Worm (Caenorhabditis elegans) whole organism, L2 larva: ENCODE measurements around the gene C18A3.7.
A peak's percentile ranks its signal among the peaks of the same experiment; 100 is the strongest.

Source experiments
- C34F6.9 ChIP-seq: fragments of 150-350 bp; optimal IDR thresholded peaks from 2 replicates; lab custom pipeline; 2014; ENCODE audit warnings: missing biosample characterization, missing genetic modification characterization
- F13H6.1 ChIP-seq: sonication (generic microtip); optimal IDR thresholded peaks from 2 replicates; lab custom pipeline; 2016; ENCODE audit warnings: missing genetic modification characterization, missing compliant biosample characterization
- Y55F3AM.14 ChIP-seq: fragments of 200-800 bp; sonication (Bioruptor generic); optimal IDR thresholded peaks from 2 replicates; lab custom pipeline; 2018; ENCODE audit warnings: mild to moderate bottlenecking, missing genetic modification characterization, missing compliant biosample characterization
- ZK546.5 ChIP-seq: sonication (generic microtip); optimal IDR thresholded peaks from 2 replicates; lab custom pipeline; 2017; ENCODE audit warnings: missing biosample characterization, missing genetic modification characterization
- alr-1 ChIP-seq: fragments of 150-350 bp; optimal IDR thresholded peaks from 2 replicates; lab custom pipeline; 2014; ENCODE audit warnings: missing biosample characterization, missing genetic modification characterization
- aly-2 ChIP-seq: fragments of 150-350 bp; optimal IDR thresholded peaks from 2 replicates; lab custom pipeline; 2014; ENCODE audit warnings: missing biosample characterization, missing genetic modification characterization
- ama-1 ChIP-seq: fragments of 150-350 bp; optimal IDR thresholded peaks from 2 replicates; lab custom pipeline; 2018; ENCODE audit warnings: inconsistent platforms
- ceh-82 ChIP-seq: fragments of 150-350 bp; optimal IDR thresholded peaks from 2 replicates; lab custom pipeline; 2014; ENCODE audit warnings: missing biosample characterization, missing genetic modification characterization
- dmd-4 ChIP-seq: sonication (generic microtip); optimal IDR thresholded peaks from 2 replicates; lab custom pipeline; 2017; ENCODE audit warnings: missing biosample characterization, missing genetic modification characterization
- egl-27 ChIP-seq: sonication (generic microtip); optimal IDR thresholded peaks from 3 replicates; lab custom pipeline; 2017; ENCODE audit warnings: missing biosample characterization, missing genetic modification reagents, missing genetic modification characterization
- elt-1 ChIP-seq: fragments of 150-350 bp; optimal IDR thresholded peaks from 2 replicates; lab custom pipeline; 2014; ENCODE audit warnings: missing biosample characterization, missing genetic modification characterization
- fos-1 ChIP-seq: fragments of 150-350 bp; optimal IDR thresholded peaks from 2 replicates; lab custom pipeline; 2014; ENCODE audit warnings: missing biosample characterization, missing genetic modification characterization
- gmeb-1 ChIP-seq: fragments of 150-350 bp; optimal IDR thresholded peaks from 2 replicates; lab custom pipeline; 2014; ENCODE audit warnings: missing biosample characterization, missing genetic modification characterization
- lin-11 ChIP-seq: fragments of 150-350 bp; sonication (generic microtip); optimal IDR thresholded peaks from 2 replicates; lab custom pipeline; 2014; ENCODE audit warnings: missing biosample characterization, missing genetic modification characterization, inconsistent platforms, mixed read lengths
- lin-39 ChIP-seq: fragments of 150-350 bp; optimal IDR thresholded peaks from 2 replicates; lab custom pipeline; 2014; ENCODE audit warnings: missing biosample characterization, missing genetic modification reagents, missing genetic modification characterization
- lsy-2 ChIP-seq, 2 experiments: fragments of 150-350 bp in 1 of 2; sonication (generic microtip) in 1 of 2; optimal IDR thresholded peaks; 2 replicates each; lab custom pipeline; 2014 to 2017; ENCODE audit warnings: missing biosample characterization in 2 of 2, missing genetic modification characterization in 2 of 2
- mab-5 ChIP-seq: fragments of 150-350 bp; optimal IDR thresholded peaks from 2 replicates; lab custom pipeline; 2014; ENCODE audit warnings: missing biosample characterization, missing genetic modification characterization
- mbf-1 ChIP-seq: sonication (generic microtip); optimal IDR thresholded peaks from 2 replicates; lab custom pipeline; 2017; ENCODE audit warnings: missing biosample characterization, missing genetic modification characterization
- nhr-10 ChIP-seq: sonication (generic microtip); optimal IDR thresholded peaks from 2 replicates; lab custom pipeline; 2017; ENCODE audit warnings: missing biosample characterization, missing genetic modification characterization
- nhr-129 ChIP-seq: fragments of 150-350 bp; optimal IDR thresholded peaks from 2 replicates; lab custom pipeline; 2014; ENCODE audit warnings: missing biosample characterization, missing genetic modification characterization
- nhr-21 ChIP-seq: fragments of 150-350 bp; optimal IDR thresholded peaks from 2 replicates; lab custom pipeline; 2014; ENCODE audit warnings: missing biosample characterization, missing genetic modification characterization
- nhr-237 ChIP-seq: fragments of 150-350 bp; optimal IDR thresholded peaks from 2 replicates; lab custom pipeline; 2014; ENCODE audit warnings: missing biosample characterization, missing genetic modification characterization
- nhr-25 ChIP-seq: fragments of 150-350 bp; sonication (generic microtip); optimal IDR thresholded peaks from 3 replicates; lab custom pipeline; 2014; ENCODE audit warnings: missing biosample characterization, missing genetic modification characterization
- nhr-6 ChIP-seq: fragments of 150-350 bp; optimal IDR thresholded peaks from 2 replicates; lab custom pipeline; 2014; ENCODE audit warnings: missing biosample characterization, missing genetic modification characterization
- nhr-77 ChIP-seq: fragments of 150-350 bp; optimal IDR thresholded peaks from 2 replicates; lab custom pipeline; 2014; ENCODE audit warnings: missing biosample characterization, missing genetic modification characterization
- peb-1 ChIP-seq: fragments of 150-350 bp; optimal IDR thresholded peaks from 2 replicates; lab custom pipeline; 2014; ENCODE audit warnings: missing biosample characterization, missing genetic modification characterization
- sem-4 ChIP-seq: fragments of 150-350 bp; optimal IDR thresholded peaks from 2 replicates; lab custom pipeline; 2014; ENCODE audit warnings: missing biosample characterization, missing genetic modification reagents, missing genetic modification characterization
- skn-1 ChIP-seq: sonication (generic microtip); optimal IDR thresholded peaks from 2 replicates; lab custom pipeline; 2017; ENCODE audit warnings: missing biosample characterization, missing genetic modification characterization
- sma-3 ChIP-seq: sonication (generic microtip); optimal IDR thresholded peaks from 2 replicates; lab custom pipeline; 2016; ENCODE audit warnings: missing genetic modification reagents, missing genetic modification characterization, missing compliant biosample characterization
- sma-9 ChIP-seq, 2 experiments: fragments of 150-350 bp in 1 of 2; sonication (generic microtip) in 1 of 2; optimal IDR thresholded peaks; 2 replicates each; lab custom pipeline; 2014 to 2016; ENCODE audit warnings: missing genetic modification characterization in 2 of 2, mild to moderate bottlenecking in 1 of 2, missing biosample characterization in 1 of 2, missing compliant biosample characterization in 1 of 2, missing genetic modification reagents in 1 of 2, moderate library complexity in 1 of 2
- snpc-4 ChIP-seq: fragments of 150-350 bp; optimal IDR thresholded peaks from 2 replicates; lab custom pipeline; 2014; ENCODE audit warnings: missing biosample characterization, missing genetic modification characterization
- unc-39 ChIP-seq: fragments of 150-350 bp; optimal IDR thresholded peaks from 2 replicates; lab custom pipeline; 2014; ENCODE audit warnings: missing biosample characterization, missing genetic modification characterization
- unc-55 ChIP-seq: fragments of 150-350 bp; sonication (generic microtip); optimal IDR thresholded peaks from 3 replicates; lab custom pipeline; 2014; ENCODE audit warnings: missing biosample characterization, missing genetic modification reagents, missing genetic modification characterization
- unc-62 ChIP-seq: fragments of 150-350 bp; optimal IDR thresholded peaks from 2 replicates; lab custom pipeline; 2014; ENCODE audit warnings: missing biosample characterization, missing genetic modification reagents, missing genetic modification characterization
- zag-1 ChIP-seq: fragments of 150-350 bp; optimal IDR thresholded peaks from 2 replicates; lab custom pipeline; 2014; ENCODE audit warnings: missing biosample characterization, missing genetic modification characterization
- ztf-1 ChIP-seq: fragments of 200-800 bp; sonication (Bioruptor generic); conservative IDR thresholded peaks from 2 replicates; pipeline ENCODE4 v1.3.6; 2022; ENCODE audit warnings: missing genetic modification characterization, missing compliant biosample characterization
- ztf-11 ChIP-seq: sonication (generic microtip); optimal IDR thresholded peaks from 2 replicates; lab custom pipeline; 2017; ENCODE audit warnings: missing biosample characterization, missing genetic modification characterization
- ztf-4 ChIP-seq: fragments of 150-350 bp; optimal IDR thresholded peaks from 2 replicates; lab custom pipeline; 2014; ENCODE audit warnings: missing biosample characterization, missing genetic modification characterization

The C18A3.7 gene

DNA sequence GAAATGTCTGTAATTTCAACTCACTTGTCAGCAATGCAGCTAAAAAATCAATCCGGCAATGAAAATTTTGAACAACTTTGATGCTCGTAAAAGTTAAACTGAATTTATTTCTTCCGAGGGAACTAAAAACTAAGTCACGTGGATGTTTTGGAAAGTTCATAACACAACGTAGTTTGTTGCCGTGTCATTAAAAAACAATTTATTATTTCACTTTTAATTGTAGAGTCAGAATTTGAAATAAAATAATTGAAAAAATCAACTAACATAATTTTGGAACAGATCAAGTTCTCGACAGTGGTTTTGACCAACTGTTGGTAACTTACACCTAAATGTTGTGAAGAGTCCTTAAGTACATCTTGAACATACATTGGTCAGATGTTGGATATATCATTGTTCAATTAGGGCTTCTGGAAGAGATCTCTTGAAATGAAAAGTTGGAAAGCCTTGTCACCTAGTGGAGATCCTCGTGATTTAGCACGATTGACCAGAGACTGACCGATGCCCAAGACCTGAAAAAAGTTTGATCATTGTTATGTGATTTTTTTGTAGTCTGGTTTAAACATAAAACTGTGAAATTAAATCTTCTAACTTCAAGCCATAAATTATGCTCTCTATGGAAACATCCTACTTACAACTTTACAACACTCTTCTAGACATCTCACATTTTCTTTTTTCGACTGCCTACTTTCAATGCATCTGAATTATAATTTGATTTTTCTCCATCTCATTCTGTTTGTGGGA, at the start of gene C18A3.7, which contains the start of gene C18A3.11:
TSS of gene C18A3.7 (minus strand) at position 101 of the 741 bp plus-strand sequence.
TSS of gene C18A3.11 (plus strand) at position 691 of the 741 bp plus-strand sequence.
- TF ChIP-seq ztf-11 (no peak), sem-4 (tag; lab: Kevin White, UChicago) (no peak), gmeb-1 (no peak), Y55F3AM.14 (GFP tag; lab: Kevin White, UChicago) (no peak), alr-1 (tag; lab: Kevin White, UChicago) (no peak), nhr-25 (tag; lab: Kevin White, UChicago) (no peak), nhr-77 (tag; lab: Kevin White, UChicago) (no peak), nhr-21 (tag; lab: Kevin White, UChicago) (no peak), unc-62 (no peak), nhr-237 (no peak), snpc-4 (no peak)

- TF ChIP-seq sma-3: no peak
- no peak for TF ChIP-seq nhr-21 (tag; lab: Kevin White, UChicago)
- no peak for TF ChIP-seq unc-62
- TF ChIP-seq ztf-1 (GFP tag; lab: Robert Waterston, UW): no peak
- no peak for TF ChIP-seq ceh-82 (tag; lab: Kevin White, UChicago)
- peak in 1 of 2 experiments; percentile 50 for TF ChIP-seq lsy-2 (tag; optimal IDR thresholded peaks at IDR 0.05; lab: Kevin White, UChicago)
- no peak for TF ChIP-seq elt-1 (tag; lab: Kevin White, UChicago)
- peak; percentile 57 for TF ChIP-seq C34F6.9 (tag; lab: Kevin White, UChicago)
- no peak for TF ChIP-seq ZK546.5 (tag; lab: Kevin White, UChicago)
- no peak for TF ChIP-seq nhr-10 (tag; lab: Kevin White, UChicago)
- TF ChIP-seq alr-1 (tag; lab: Kevin White, UChicago): no peak
- TF ChIP-seq F13H6.1 (tag; lab: Kevin White, UChicago): peak; percentile 48
- TF ChIP-seq sem-4 (tag; lab: Kevin White, UChicago): no peak
- TF ChIP-seq sma-9 (GFP tag; optimal IDR thresholded peaks at IDR 0.05; lab: Kevin White, UChicago): peak; percentile 31
- TF ChIP-seq sma-9 (tag; optimal IDR thresholded peaks at IDR 0.05; lab: Kevin White, UChicago): no peak
- no peak for TF ChIP-seq unc-39 (tag; lab: Kevin White, UChicago)
- no peak for TF ChIP-seq aly-2 (tag; lab: Kevin White, UChicago)
- TF ChIP-seq fos-1 (tag; lab: Kevin White, UChicago): peak; percentile 1
- TF ChIP-seq Y55F3AM.14 (GFP tag; lab: Kevin White, UChicago): no peak
- no peak for TF ChIP-seq skn-1
- TF ChIP-seq zag-1 (tag; lab: Kevin White, UChicago): peak; percentile 74
- TF ChIP-seq peb-1 (tag; lab: Kevin White, UChicago): no peak
- TF ChIP-seq unc-55 (GFP tag; lab: Kevin White, UChicago): peak; percentile 60
- TF ChIP-seq nhr-237: no peak
- TF ChIP-seq dmd-4 (tag; lab: Kevin White, UChicago): no peak
- peak; percentile 56 for TF ChIP-seq nhr-129 (tag; lab: Kevin White, UChicago)
- TF ChIP-seq nhr-25 (tag; lab: Kevin White, UChicago): no peak
These were observed 49.6 kb upstream of the C18A3.7 start for ce11 chrII:5779866-5780265.

- no peak for TF ChIP-seq mbf-1 (tag; lab: Kevin White, UChicago)
- TF ChIP-seq snpc-4: no peak
- TF ChIP-seq ZK546.5 (tag; lab: Kevin White, UChicago): no peak
- no peak for TF ChIP-seq nhr-10 (tag; lab: Kevin White, UChicago)
- no peak for TF ChIP-seq nhr-6 (tag; lab: Kevin White, UChicago)
- TF ChIP-seq ztf-11: no peak
- TF ChIP-seq ztf-4: no peak
- no peak for TF ChIP-seq lin-39 (tag; lab: Kevin White, UChicago)
- TF ChIP-seq unc-39 (tag; lab: Kevin White, UChicago): no peak
- no peak for TF ChIP-seq Y55F3AM.14 (GFP tag; lab: Kevin White, UChicago)
- TF ChIP-seq skn-1: no peak
- TF ChIP-seq C34F6.9 (tag; lab: Kevin White, UChicago): no peak
- no peak for TF ChIP-seq ama-1 (lab: Kevin White, UChicago)
- no peak for TF ChIP-seq gmeb-1
- no peak for TF ChIP-seq peb-1 (tag; lab: Kevin White, UChicago)
- TF ChIP-seq egl-27 (tag; lab: Kevin White, UChicago): no peak
- no peak for TF ChIP-seq lin-11
- no peak for TF ChIP-seq mab-5 (tag; lab: Kevin White, UChicago)
These were observed 47.1 kb upstream of the C18A3.7 start for ce11 chrII:5777372-5777771.
